Worm (Caenorhabditis elegans): ENCODE measurements around the gene fbxa-165.

- TF ChIP-seq pbrm-1 (GFP tag; IDR thresholded peaks at IDR 0.05): no peak
- TF ChIP-seq ama-1 (optimal IDR thresholded peaks at IDR 0.05): no peak
- no peak for TF ChIP-seq ama-1 (GFP tag; optimal IDR thresholded peaks at IDR 0.05)
- no peak for TF ChIP-seq nfyb-1 (GFP tag; IDR thresholded peaks at IDR 0.05)
- TF ChIP-seq athp-1 (tag; optimal IDR thresholded peaks at IDR 0.05): no peak
- TF ChIP-seq lag-1 (GFP tag; IDR thresholded peaks at IDR 0.05): no peak
- TF ChIP-seq hmg-20 (GFP tag; IDR thresholded peaks at IDR 0.05): no peak
- no peak for TF ChIP-seq nhr-90 (tag; optimal IDR thresholded peaks at IDR 0.05)
- no peak for TF ChIP-seq F52B5.7 (tag; optimal IDR thresholded peaks at IDR 0.05)
These were observed 19.7 kb upstream of the fbxa-165 start for ce11 chrII:1635969-1636368.

Data from whole organism, young adult.